Worm (Caenorhabditis elegans): ENCODE measurements around the gene F59B2.9.

DNA sequence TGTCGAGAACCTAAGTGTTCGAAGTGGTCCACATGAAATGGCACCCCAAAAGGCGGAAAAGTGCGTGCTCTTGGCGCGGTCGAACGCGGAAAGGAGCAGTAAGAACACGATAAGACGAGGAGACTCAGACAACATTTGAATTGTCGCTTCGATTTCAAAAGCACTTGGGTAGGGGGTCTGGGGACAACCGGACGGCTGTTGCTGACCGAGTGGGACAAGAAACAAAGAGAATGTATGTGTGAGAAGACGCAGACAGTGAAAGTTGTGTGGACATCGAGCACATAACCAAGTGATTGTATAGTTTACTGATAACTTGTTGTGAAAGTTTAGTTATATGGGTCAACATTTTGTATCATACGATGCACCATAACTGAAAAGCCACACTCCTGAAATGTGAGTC, 5.0 kb downstream of the F59B2.9 start:
- TF ChIP-seq skn-1 (tag; optimal IDR thresholded peaks at IDR 0.05) (no peak), ama-1 (optimal IDR thresholded peaks at IDR 0.05) (no peak), dmd-4 (tag; optimal IDR thresholded peaks at IDR 0.05) (no peak), ztf-11 (tag; optimal IDR thresholded peaks at IDR 0.05) (no peak), snpc-4 (tag; optimal IDR thresholded peaks at IDR 0.05) (no peak), lin-39 (tag; optimal IDR thresholded peaks at IDR 0.05) (no peak), elt-3 (tag; optimal IDR thresholded peaks at IDR 0.05) (no peak), ceh-82 (tag; optimal IDR thresholded peaks at IDR 0.05) (no peak), fos-1 (tag; optimal IDR thresholded peaks at IDR 0.05) (peak; percentile 43), nhr-10 (tag; optimal IDR thresholded peaks at IDR 0.05) (no peak), blmp-1 (tag; optimal IDR thresholded peaks at IDR 0.05; ENCODE audit: insufficient read depth) (no peak), elt-1 (tag; optimal IDR thresholded peaks at IDR 0.05) (no peak), nhr-11 (tag; optimal IDR thresholded peaks at IDR 0.05) (no peak)

Measured in whole organism, L2 larva.